Worm (Caenorhabditis elegans): ENCODE results near the gene T10D4.14.

DNA sequence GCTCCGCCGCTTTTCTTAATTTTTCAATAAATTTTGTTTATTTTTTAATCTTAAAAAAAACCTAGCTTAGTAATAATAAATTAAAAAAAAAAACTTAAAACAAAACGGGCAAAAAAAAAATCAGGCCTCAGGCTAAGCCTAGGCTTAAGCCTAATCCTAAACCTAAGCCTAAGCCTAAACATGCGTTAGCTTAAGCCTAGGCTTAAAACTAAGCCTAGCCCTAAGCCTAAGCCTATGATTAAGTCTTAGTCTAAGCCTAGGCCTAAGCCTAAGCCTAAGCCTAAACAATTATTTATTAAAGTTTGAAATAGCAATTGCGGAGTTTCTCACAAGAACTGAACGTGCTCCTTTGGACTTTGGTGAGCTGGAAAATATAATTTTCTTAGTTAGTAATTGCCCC lies 16.2 kb downstream of the T10D4.14 start:
- no peak for TF ChIP-seq nhr-76 (tag; optimal IDR thresholded peaks at IDR 0.05)
- TF ChIP-seq snpc-4 (tag; optimal IDR thresholded peaks at IDR 0.05) = no peak
- no peak for TF ChIP-seq nhr-6 (tag; optimal IDR thresholded peaks at IDR 0.05)
- TF ChIP-seq pqm-1 (tag; optimal IDR thresholded peaks at IDR 0.05) = no peak
- TF ChIP-seq zip-2 (tag; optimal IDR thresholded peaks at IDR 0.05) = no peak
- TF ChIP-seq F26F4.8 (GFP tag; conservative IDR thresholded peaks at IDR 0.05) = no peak
